Worm (Caenorhabditis elegans) whole organism, L4/young adult: ENCODE data around the gene nhr-251.

Experiments used
- W03F9.2 ChIP-seq: fragments of 150-350 bp; optimal IDR thresholded peaks from 2 replicates; lab custom pipeline; 2014; ENCODE audit warnings: missing biosample characterization, missing genetic modification characterization
- dao-5 ChIP-seq: sonication (generic microtip); optimal IDR thresholded peaks from 2 replicates; lab custom pipeline; 2016; ENCODE audit warnings: missing genotype, missing genetic modification characterization, moderate library complexity, missing compliant biosample characterization
- him-1 ChIP-seq: sonication (generic microtip); optimal IDR thresholded peaks from 2 replicates; lab custom pipeline; 2016; ENCODE audit warnings: missing genotype, missing genetic modification reagents, missing genetic modification characterization, missing compliant biosample characterization

Gene nhr-251

ce11 chrV:627585-627984 is 27.3 kb downstream of the nhr-251 start, which contains the start of gene F48G7.8:
TSS of gene F48G7.8 (minus strand) at chrV:627685.
- TF ChIP-seq W03F9.2 (tag; lab: Kevin White, UChicago) (no peak), him-1 (tag; lab: Kevin White, UChicago) (no peak), dao-5 (tag; lab: Kevin White, UChicago) (no peak)

- no peak for TF ChIP-seq dao-5 (tag; lab: Kevin White, UChicago)
- TF ChIP-seq W03F9.2 (tag; lab: Kevin White, UChicago) = no peak
- no peak for TF ChIP-seq him-1 (tag; lab: Kevin White, UChicago)
Observed at ce11 chrV:628527-628926, 28.2 kb downstream of the nhr-251 start, which contains the start of gene F48G7.9. TSS of gene F48G7.9 (minus strand) at chrV:628627.

ce11 chrV:631832-632231 is 31.5 kb downstream of the nhr-251 start:
- TF ChIP-seq dao-5 (tag; lab: Kevin White, UChicago) (no peak), him-1 (tag; lab: Kevin White, UChicago) (no peak), W03F9.2 (tag; lab: Kevin White, UChicago) (no peak)

- TF ChIP-seq dao-5 (tag; lab: Kevin White, UChicago) = no peak
- TF ChIP-seq W03F9.2 (tag; lab: Kevin White, UChicago) = no peak
- TF ChIP-seq him-1 (tag; lab: Kevin White, UChicago) = no peak
Observed at ce11 chrV:634855-635254, 34.5 kb downstream of the nhr-251 start, which contains the start of gene F48G7.10. TSS of gene F48G7.10 (minus strand) at chrV:634955.

- no peak for TF ChIP-seq W03F9.2 (tag; lab: Kevin White, UChicago)
- TF ChIP-seq him-1 (tag; lab: Kevin White, UChicago) = no peak
- no peak for TF ChIP-seq dao-5 (tag; lab: Kevin White, UChicago)
Observed at ce11 chrV:635630-636029, 35.3 kb downstream of the nhr-251 start.

- TF ChIP-seq dao-5 (tag; lab: Kevin White, UChicago) (no peak), him-1 (tag; lab: Kevin White, UChicago) (no peak), W03F9.2 (tag; lab: Kevin White, UChicago) (no peak)
Observed at ce11 chrV:636281-636680, 36.0 kb downstream of the nhr-251 start, which contains the start of gene pals-31. TSS of gene pals-31 (plus strand) at chrV:636581.

- TF ChIP-seq dao-5 (tag; lab: Kevin White, UChicago) (no peak), W03F9.2 (tag; lab: Kevin White, UChicago) (no peak), him-1 (tag; lab: Kevin White, UChicago) (no peak)
Observed at ce11 chrV:638328-638727, 38.0 kb downstream of the nhr-251 start, which contains the start of gene srj-37. TSS of gene srj-37 (plus strand) at chrV:638628.

- TF ChIP-seq him-1 (tag; lab: Kevin White, UChicago) (no peak), W03F9.2 (tag; lab: Kevin White, UChicago) (no peak), dao-5 (tag; lab: Kevin White, UChicago) (no peak)
Observed at ce11 chrV:642750-643149, 42.4 kb downstream of the nhr-251 start, which contains the start of gene nhr-190. TSS of gene nhr-190 (minus strand) at chrV:642924.

- no peak for TF ChIP-seq W03F9.2 (tag; lab: Kevin White, UChicago)
- TF ChIP-seq him-1 (tag; lab: Kevin White, UChicago) = no peak
- no peak for TF ChIP-seq dao-5 (tag; lab: Kevin White, UChicago)
Observed at ce11 chrV:646129-646528, 45.8 kb downstream of the nhr-251 start, which contains the start of gene F48G7.12. TSS of gene F48G7.12 (minus strand) at chrV:646229.

ce11 chrV:646888-647287 is 46.6 kb downstream of the nhr-251 start, which contains the start of gene ugt-42:
TSS of gene ugt-42 (plus strand) at chrV:647188.
- TF ChIP-seq him-1 (tag; lab: Kevin White, UChicago) (no peak), dao-5 (tag; lab: Kevin White, UChicago) (no peak), W03F9.2 (tag; lab: Kevin White, UChicago) (no peak)
